Worm (Caenorhabditis elegans) whole organism, L3 larva: Measurements from ENCODE around the gene C45B11.2.

Source experiments
- ama-1 ChIP-seq: fragments of 150-350 bp; optimal IDR thresholded peaks from 2 replicates; lab custom pipeline; 2018
- jun-1 ChIP-seq: fragments of 150-350 bp; optimal IDR thresholded peaks from 2 replicates; lab custom pipeline; 2014; ENCODE audit warnings: missing biosample characterization, missing genetic modification reagents, missing genetic modification characterization
- lin-15B ChIP-seq: fragments of 150-350 bp; optimal IDR thresholded peaks from 2 replicates; lab custom pipeline; 2014; ENCODE audit warnings: missing biosample characterization, missing genetic modification characterization

DNA sequence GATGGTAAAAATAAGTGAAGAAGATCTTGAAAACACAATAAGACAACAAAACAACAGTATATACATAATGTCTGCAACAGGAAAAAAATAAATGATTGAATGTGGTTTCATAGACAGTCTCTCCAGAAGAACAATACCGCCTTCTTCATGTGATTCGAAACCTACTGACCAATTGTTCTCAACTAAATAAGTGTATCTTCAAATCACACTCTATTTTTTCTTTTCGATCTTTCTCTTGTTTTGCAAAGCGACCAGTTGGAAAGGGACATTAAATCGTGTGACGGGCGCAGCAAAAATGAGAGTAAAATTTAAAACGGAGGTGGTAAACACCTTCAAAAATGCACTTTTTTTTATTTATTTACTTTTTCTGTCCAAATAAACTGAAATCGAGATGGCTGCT lies 19.4 kb downstream of the C45B11.2 start:
- no peak for TF ChIP-seq jun-1 (tag; lab: Kevin White, UChicago)
- TF ChIP-seq lin-15B (tag; lab: Kevin White, UChicago): no peak
- no peak for TF ChIP-seq ama-1 (lab: Kevin White, UChicago)
